Worm (Caenorhabditis elegans): ENCODE data around the gene F01D5.6.

F01D5.6 gene

ce11 chrII:13994934-13995333, 11.4 kb upstream of the F01D5.6 start, which contains the start of gene Y39G8B.7:
TSS of gene Y39G8B.7 (minus strand) at chrII:13995034.
- no peak for TF ChIP-seq nhr-76 (tag; optimal IDR thresholded peaks at IDR 0.05)

DNA sequence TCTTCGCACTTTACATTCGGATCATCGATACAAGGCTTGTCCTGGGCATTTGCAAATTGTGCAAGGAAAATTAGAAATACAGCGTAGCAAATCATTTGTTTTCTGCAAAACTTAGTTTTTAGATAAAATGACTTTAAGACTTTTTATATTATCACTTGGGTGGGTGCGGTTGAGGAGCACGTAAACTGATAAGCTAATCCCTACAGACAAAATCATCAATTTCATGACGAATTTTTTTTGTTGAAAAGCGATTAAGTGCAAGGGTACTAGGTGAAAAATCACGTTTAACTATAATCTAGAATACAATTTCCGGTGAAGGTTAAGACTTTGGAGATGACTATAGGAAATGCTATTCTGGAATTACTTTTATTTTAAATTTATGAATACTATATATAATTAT, 8.8 kb upstream of the F01D5.6 start, which contains the start of gene F01D5.1:
Gene F01D5.1, minus strand, starts transcription at position 105 of the 400 bp plus-strand sequence.
- TF ChIP-seq pqm-1 (tag; optimal IDR thresholded peaks at IDR 0.05) (peak; percentile 33), dmd-6 (GFP tag; IDR thresholded peaks at IDR 0.05) (peak; percentile 49; the same call in 1 of the 2 replicates), skn-1 (tag; optimal IDR thresholded peaks at IDR 0.05) (no peak), set-16 (GFP tag; IDR thresholded peaks at IDR 0.05) (no peak), lin-1 (GFP tag; IDR thresholded peaks at IDR 0.05) (0 out of 2 replicates have a peak, but pooled peaks have one; percentile 32), vab-7 (GFP tag; IDR thresholded peaks at IDR 0.05) (no peak)

DNA sequence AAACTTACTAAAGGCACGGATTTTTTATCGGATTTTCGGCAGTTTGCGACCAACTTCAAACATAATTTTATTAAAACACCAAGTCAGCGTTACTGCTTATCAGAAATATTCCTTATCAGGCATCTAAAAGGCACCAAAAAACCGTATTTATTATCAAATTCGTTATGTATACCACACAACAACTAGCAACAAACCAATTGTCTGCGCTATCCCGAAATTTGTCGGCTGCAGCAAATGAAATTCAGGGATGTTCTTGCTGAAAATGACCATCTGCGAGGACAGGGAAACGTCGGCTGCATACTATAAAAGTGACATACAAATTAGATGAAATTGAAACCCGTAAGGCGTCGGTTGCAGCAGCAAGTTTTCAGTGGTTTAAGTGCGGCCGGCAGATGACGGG, 8.3 kb upstream of the F01D5.6 start:
- TF ChIP-seq ctbp-1 (GFP tag; IDR thresholded peaks at IDR 0.05) (no peak), dve-1 (tag; optimal IDR thresholded peaks at IDR 0.05; ENCODE audit: insufficient read depth) (peak; percentile 16), nhr-28 (tag; optimal IDR thresholded peaks at IDR 0.05) (peak; percentile 1), F49E8.2 (tag; optimal IDR thresholded peaks at IDR 0.05; ENCODE audit: borderline replicate concordance) (no peak), daf-16 (GFP tag; optimal IDR thresholded peaks at IDR 0.05) (no peak), daf-16 (tag; optimal IDR thresholded peaks at IDR 0.05) (peak; percentile 31), pqm-1 (tag; optimal IDR thresholded peaks at IDR 0.05) (peak; percentile 52), lin-38 (GFP tag; IDR thresholded peaks at IDR 0.05) (no peak), zip-11 (GFP tag; IDR thresholded peaks at IDR 0.05) (no peak), ZK337.2 (GFP tag; IDR thresholded peaks at IDR 0.05) (no peak), unc-62 (GFP tag; optimal IDR thresholded peaks at IDR 0.05 in 1 of 2) (peak in 1 of 2 experiments; percentile 48), unc-62 (tag; optimal IDR thresholded peaks at IDR 0.05) (no peak)

ce11 chrII:13998964-13999363, 7.3 kb upstream of the F01D5.6 start, which contains the start of gene F01D5.2:
TSS of gene F01D5.2 (minus strand) at chrII:13999064.
- TF ChIP-seq vab-7 (GFP tag; IDR thresholded peaks at IDR 0.05) (no peak), mxl-2 (GFP tag; conservative IDR thresholded peaks at IDR 0.05) (no peak), dpl-1 (GFP tag; optimal IDR thresholded peaks at IDR 0.05) (no peak), D1046.2 (GFP tag; IDR thresholded peaks at IDR 0.05) (no peak), madf-5 (GFP tag; IDR thresholded peaks at IDR 0.05) (no peak), hif-1 (tag; optimal IDR thresholded peaks at IDR 0.05) (no peak), egl-27 (tag; optimal IDR thresholded peaks at IDR 0.05) (no peak), ztf-11 (tag; optimal IDR thresholded peaks at IDR 0.05) (no peak), ceh-62 (tag; optimal IDR thresholded peaks at IDR 0.05) (no peak), ceh-32 (tag; optimal IDR thresholded peaks at IDR 0.05; ENCODE audit: poor library complexity) (no peak), F26F4.8 (GFP tag; conservative IDR thresholded peaks at IDR 0.05) (no peak), daf-16 (GFP tag; optimal IDR thresholded peaks at IDR 0.05) (no peak), daf-16 (tag; optimal IDR thresholded peaks at IDR 0.05) (no peak)

ce11 chrII:14000044-14000443, 6.3 kb upstream of the F01D5.6 start, which contains the start of gene F01D5.3:
TSS of gene F01D5.3 (minus strand) at chrII:14000144.
- TF ChIP-seq pqm-1 (tag; optimal IDR thresholded peaks at IDR 0.05) (peak; percentile 41), nhr-28 (tag; optimal IDR thresholded peaks at IDR 0.05) (peak; percentile 7)

DNA sequence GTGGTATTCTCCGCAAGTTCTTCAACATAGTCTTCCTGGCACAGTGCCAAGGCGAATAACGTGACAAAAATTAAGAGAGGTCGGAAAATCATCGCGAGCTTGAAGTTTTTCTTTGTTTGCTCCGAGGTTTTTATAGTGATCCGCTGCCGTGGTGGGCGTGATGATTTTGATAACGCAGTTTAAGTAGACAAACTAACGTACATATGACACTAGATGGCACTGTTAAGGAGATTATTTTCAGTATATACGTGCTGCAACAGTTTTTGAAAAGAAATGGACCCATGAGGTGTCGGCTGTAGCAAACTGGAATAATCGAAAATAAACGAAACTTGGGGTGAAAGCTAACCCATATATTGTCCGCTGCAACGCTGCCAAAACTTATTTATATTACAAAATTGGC, 4.1 kb upstream of the F01D5.6 start, which contains the start of gene F01D5.5:
Gene F01D5.5, minus strand, starts transcription at position 101 of the 400 bp plus-strand sequence.
- no peak for TF ChIP-seq daf-16 (GFP tag; optimal IDR thresholded peaks at IDR 0.05)
- TF ChIP-seq daf-16 (tag; optimal IDR thresholded peaks at IDR 0.05), result peak; percentile 15
- no peak for TF ChIP-seq nhr-28 (tag; optimal IDR thresholded peaks at IDR 0.05)
- peak in 1 of 2 experiments; percentile 30 for TF ChIP-seq unc-62 (GFP tag; optimal IDR thresholded peaks at IDR 0.05 in 1 of 2)
- TF ChIP-seq unc-62 (tag; optimal IDR thresholded peaks at IDR 0.05), result no peak

Data from whole organism, L4 larva.